Fruit fly (Drosophila melanogaster) whole organism, embryonic: ENCODE data around the gene rho-5.

Experiments
- Adf1 ChIP-seq: fragments of 200-800 bp; sonication (Bioruptor generic); IDR thresholded peaks from 2 replicates; pipeline ENCODE4 v1.3.6; 2022; ENCODE audit warnings: missing biosample characterization, missing genetic modification characterization
- Antp ChIP-seq: fragments of 200-800 bp; sonication (Bioruptor generic); optimal IDR thresholded peaks from 3 replicates; lab custom pipeline; 2016; ENCODE audit warnings: missing biosample characterization, missing genetic modification characterization
- Atf3 ChIP-seq: fragments of 200-800 bp; sonication (Bioruptor generic); optimal IDR thresholded peaks from 3 replicates; lab custom pipeline; 2016; ENCODE audit warnings: missing biosample characterization, missing genetic modification characterization
- CG1024 ChIP-seq: fragments of 200-800 bp; sonication (Bioruptor generic); IDR thresholded peaks from 2 replicates; pipeline ENCODE4 v1.3.6; 2022; ENCODE audit warnings: missing biosample characterization, missing genetic modification characterization
- CG10321 ChIP-seq: fragments of 200-800 bp; sonication (Bioruptor generic); IDR thresholded peaks from 2 replicates; pipeline ENCODE4 v1.3.6; 2022; ENCODE audit warnings: missing biosample characterization, missing genetic modification characterization
- CG10431 ChIP-seq: fragments of 200-800 bp; sonication (Bioruptor generic); optimal IDR thresholded peaks from 3 replicates; lab custom pipeline; 2018; ENCODE audit warnings: missing biosample characterization, mild to moderate bottlenecking, missing genetic modification characterization
- CG10543 ChIP-seq: fragments of 200-800 bp; sonication (Bioruptor generic); optimal IDR thresholded peaks from 3 replicates; lab custom pipeline; 2017; ENCODE audit warnings: missing biosample characterization, mild to moderate bottlenecking, missing genetic modification characterization, moderate library complexity
- CG12071 ChIP-seq: fragments of 200-800 bp; sonication (Bioruptor generic); optimal IDR thresholded peaks from 3 replicates; lab custom pipeline; 2018; ENCODE audit warnings: missing biosample characterization, mild to moderate bottlenecking, missing genetic modification characterization
- CG12155 ChIP-seq: fragments of 200-800 bp; sonication (Bioruptor generic); optimal IDR thresholded peaks from 3 replicates; lab custom pipeline; 2016; ENCODE audit warnings: missing biosample characterization, missing genetic modification characterization
- CG13624 ChIP-seq: fragments of 200-800 bp; sonication (Bioruptor generic); optimal IDR thresholded peaks from 2 replicates; lab custom pipeline; 2016; ENCODE audit warnings: missing biosample characterization, missing genetic modification characterization
- CG14441 ChIP-seq: fragments of 200-800 bp; sonication (Bioruptor generic); IDR thresholded peaks from 2 replicates; pipeline ENCODE4 v1.3.6; 2022; ENCODE audit warnings: missing biosample characterization, missing genetic modification characterization
- CG14965 ChIP-seq: fragments of 200-800 bp; sonication (Bioruptor generic); optimal IDR thresholded peaks from 2 replicates; lab custom pipeline; 2016; ENCODE audit warnings: missing biosample characterization, missing genetic modification characterization, borderline replicate concordance
- CG17328 ChIP-seq: fragments of 200-800 bp; sonication (Bioruptor generic); IDR thresholded peaks from 2 replicates; pipeline ENCODE4 v1.3.6; 2022; ENCODE audit warnings: missing biosample characterization, missing genetic modification characterization
- CG17829 ChIP-seq: fragments of 200-800 bp; optimal IDR thresholded peaks from 2 replicates; lab custom pipeline; 2019; ENCODE audit warnings: missing biosample characterization, mild to moderate bottlenecking, missing genetic modification characterization, moderate library complexity
- CG18262 ChIP-seq: fragments of 200-800 bp; optimal IDR thresholded peaks from 3 replicates; lab custom pipeline; 2019; ENCODE audit warnings: missing biosample characterization, mild to moderate bottlenecking, missing genetic modification characterization, moderate library complexity
- CG2678 ChIP-seq: fragments of 200-800 bp; sonication (Bioruptor generic); optimal IDR thresholded peaks from 3 replicates; lab custom pipeline; 2019; ENCODE audit warnings: missing biosample characterization, mild to moderate bottlenecking, missing genetic modification characterization, moderate library complexity
- CG34224 ChIP-seq: fragments of 200-800 bp; sonication (Bioruptor generic); IDR thresholded peaks from 3 replicates; pipeline ENCODE4 v1.3.6; 2022; ENCODE audit warnings: missing biosample characterization, missing genetic modification characterization; ENCODE audit not compliant: partially characterized antibody
- CG3995 ChIP-seq: fragments of 200-800 bp; sonication (Bioruptor generic); optimal IDR thresholded peaks from 3 replicates; lab custom pipeline; 2016; ENCODE audit warnings: missing biosample characterization, missing genetic modification characterization
- CG7839 ChIP-seq: fragments of 200-800 bp; sonication (Bioruptor generic); optimal IDR thresholded peaks from 3 replicates; lab custom pipeline; 2018; ENCODE audit warnings: missing biosample characterization, mild to moderate bottlenecking, missing genetic modification characterization, moderate library complexity
- CG8765 ChIP-seq: fragments of 200-800 bp; sonication (Bioruptor generic); IDR thresholded peaks from 2 replicates; pipeline ENCODE4 v1.3.6; 2022; ENCODE audit warnings: missing biosample characterization, missing genetic modification characterization
- CG9215 ChIP-seq: fragments of 200-800 bp; sonication (Bioruptor generic); IDR thresholded peaks from 2 replicates; pipeline ENCODE4 v1.3.6; 2022; ENCODE audit warnings: missing biosample characterization, missing genetic modification characterization
- CG9797 ChIP-seq: fragments of 200-800 bp; sonication (Bioruptor generic); optimal IDR thresholded peaks from 3 replicates; lab custom pipeline; 2018; ENCODE audit warnings: missing biosample characterization, mild to moderate bottlenecking, missing genetic modification characterization
- Dip3 ChIP-seq: fragments of 200-800 bp; sonication (Bioruptor generic); optimal IDR thresholded peaks from 3 replicates; lab custom pipeline; 2016; ENCODE audit warnings: missing biosample characterization, missing genetic modification characterization
- Doc3 ChIP-seq: fragments of 200-800 bp; sonication (Bioruptor generic); IDR thresholded peaks from 3 replicates; pipeline ENCODE4 v1.3.6; 2022; ENCODE audit warnings: missing biosample characterization, missing genetic modification characterization; ENCODE audit not compliant: partially characterized antibody
- HLHmδ ChIP-seq: fragments of 200-800 bp; sonication (Bioruptor generic); optimal IDR thresholded peaks from 2 replicates; lab custom pipeline; 2018; ENCODE audit warnings: missing biosample characterization, mild to moderate bottlenecking, missing genetic modification characterization, moderate library complexity
- Hr39 ChIP-seq: fragments of >200 bp; optimal IDR thresholded peaks from 2 replicates; lab custom pipeline; 2017
- Hr51 ChIP-seq, 2 experiments: fragments of 200-800 bp; sonication (Bioruptor generic); optimal IDR thresholded peaks; 2 replicates in 1 of 2; 3 replicates in 1 of 2; lab custom pipeline; 2016 to 2018; ENCODE audit warnings: missing biosample characterization in 2 of 2, missing genetic modification characterization in 2 of 2, mild to moderate bottlenecking in 1 of 2, moderate library complexity in 1 of 2
- MBD-R2 ChIP-seq: fragments of 200-800 bp; sonication (Bioruptor generic); IDR thresholded peaks from 2 replicates; pipeline ENCODE4 v1.3.6; 2022; ENCODE audit warnings: missing biosample characterization, missing genetic modification characterization
- Max ChIP-seq: fragments of 200-800 bp; sonication (Bioruptor generic); optimal IDR thresholded peaks from 2 replicates; lab custom pipeline; 2016; ENCODE audit warnings: missing biosample characterization, mild to moderate bottlenecking, missing genetic modification characterization
- amos ChIP-seq: fragments of 200-800 bp; sonication (Bioruptor generic); IDR thresholded peaks from 2 replicates; pipeline ENCODE4 v1.3.6; 2022; ENCODE audit warnings: missing biosample characterization, missing genetic modification characterization; ENCODE audit not compliant: partially characterized antibody
- ase ChIP-seq: fragments of 200-800 bp; sonication (Bioruptor generic); IDR thresholded peaks from 3 replicates; pipeline ENCODE4 v1.3.6; 2022; ENCODE audit warnings: missing biosample characterization, missing genetic modification characterization
- br ChIP-seq: fragments of >200 bp; optimal IDR thresholded peaks from 2 replicates; lab custom pipeline; 2017
- cad ChIP-seq: fragments of >200 bp; optimal IDR thresholded peaks from 2 replicates; lab custom pipeline; 2017; ENCODE audit warnings: missing biosample characterization, missing genetic modification characterization
- cas ChIP-seq: fragments of 200-800 bp; sonication (Bioruptor generic); IDR thresholded peaks from 2 replicates; pipeline ENCODE4 v1.3.6; 2022; ENCODE audit warnings: missing biosample characterization, missing genetic modification characterization
- crp ChIP-seq, 2 experiments: fragments of 200-800 bp; sonication (Bioruptor generic); optimal IDR thresholded peaks; 2 replicates in 1 of 2; 3 replicates in 1 of 2; lab custom pipeline; 2017; ENCODE audit warnings: missing biosample characterization in 2 of 2, missing genetic modification characterization in 2 of 2, mild to moderate bottlenecking in 1 of 2, moderate library complexity in 1 of 2
- dimm ChIP-seq: fragments of 200-800 bp; sonication (Bioruptor generic); IDR thresholded peaks from 2 replicates; pipeline ENCODE4 v1.3.6; 2022; ENCODE audit warnings: missing biosample characterization, missing genetic modification characterization
- grau ChIP-seq: fragments of 200-800 bp; optimal IDR thresholded peaks from 3 replicates; lab custom pipeline; 2019; ENCODE audit warnings: missing biosample characterization, mild to moderate bottlenecking, missing genetic modification characterization, moderate library complexity
- kah ChIP-seq: fragments of 200-800 bp; sonication (Bioruptor generic); optimal IDR thresholded peaks from 2 replicates; lab custom pipeline; 2018; ENCODE audit warnings: missing biosample characterization, mild to moderate bottlenecking, missing genetic modification characterization
- kay ChIP-seq: fragments of 200-800 bp; sonication (Bioruptor generic); optimal IDR thresholded peaks from 2 replicates; lab custom pipeline; 2016; ENCODE audit warnings: missing biosample characterization, missing genetic modification characterization
- p53 ChIP-seq: fragments of 200-800 bp; sonication (Bioruptor generic); optimal IDR thresholded peaks from 2 replicates; lab custom pipeline; 2016; ENCODE audit warnings: missing biosample characterization, missing genetic modification characterization
- pho ChIP-seq: fragments of 200-800 bp; sonication (Bioruptor generic); optimal IDR thresholded peaks from 2 replicates; lab custom pipeline; 2016; ENCODE audit warnings: missing biosample characterization, missing genetic modification characterization
- ro ChIP-seq: fragments of 200-800 bp; sonication (Bioruptor generic); IDR thresholded peaks from 2 replicates; pipeline ENCODE4 v1.3.6; 2022; ENCODE audit warnings: missing biosample characterization, missing genetic modification characterization
- sc ChIP-seq, 3 experiments: fragments of >200 bp in 2 of 3; fragments of 200-800 bp in 1 of 3; sonication (Bioruptor generic) in 1 of 3; optimal IDR thresholded peaks; 2 replicates in 2 of 3; 3 replicates in 1 of 3; lab custom pipeline; 2017; ENCODE audit warnings: mild to moderate bottlenecking in 1 of 3, missing biosample characterization in 1 of 3, missing genetic modification characterization in 1 of 3, missing genetic modification reagents in 1 of 3
- schlank ChIP-seq: fragments of 200-800 bp; sonication (Bioruptor generic); optimal IDR thresholded peaks from 2 replicates; lab custom pipeline; 2018; ENCODE audit warnings: missing biosample characterization, mild to moderate bottlenecking, missing genetic modification characterization
- scrt ChIP-seq: fragments of 200-800 bp; sonication (Bioruptor generic); optimal IDR thresholded peaks from 2 replicates; lab custom pipeline; 2018; ENCODE audit warnings: missing biosample characterization, mild to moderate bottlenecking, missing genetic modification characterization, moderate library complexity
- slou ChIP-seq: fragments of 200-800 bp; sonication (Bioruptor generic); optimal IDR thresholded peaks from 3 replicates; lab custom pipeline; 2016; ENCODE audit warnings: missing biosample characterization, missing genetic modification characterization
- slp2 ChIP-seq: fragments of 200-800 bp; sonication (Bioruptor generic); optimal IDR thresholded peaks from 2 replicates; lab custom pipeline; 2016; ENCODE audit warnings: missing biosample characterization, missing genetic modification characterization
- sqz ChIP-seq: fragments of 200-800 bp; sonication (Bioruptor generic); optimal IDR thresholded peaks from 3 replicates; lab custom pipeline; 2018; ENCODE audit warnings: missing biosample characterization, mild to moderate bottlenecking, missing genetic modification characterization
- vvl ChIP-seq: fragments of 200-800 bp; sonication (Bioruptor generic); IDR thresholded peaks from 2 replicates; pipeline ENCODE4 v1.3.6; 2022; ENCODE audit warnings: missing biosample characterization, missing genetic modification characterization
- zen ChIP-seq: fragments of 200-800 bp; sonication (Bioruptor generic); optimal IDR thresholded peaks from 3 replicates; lab custom pipeline; 2018; ENCODE audit warnings: missing biosample characterization, mild to moderate bottlenecking, missing genetic modification characterization, moderate library complexity

The rho-5 gene

DNA sequence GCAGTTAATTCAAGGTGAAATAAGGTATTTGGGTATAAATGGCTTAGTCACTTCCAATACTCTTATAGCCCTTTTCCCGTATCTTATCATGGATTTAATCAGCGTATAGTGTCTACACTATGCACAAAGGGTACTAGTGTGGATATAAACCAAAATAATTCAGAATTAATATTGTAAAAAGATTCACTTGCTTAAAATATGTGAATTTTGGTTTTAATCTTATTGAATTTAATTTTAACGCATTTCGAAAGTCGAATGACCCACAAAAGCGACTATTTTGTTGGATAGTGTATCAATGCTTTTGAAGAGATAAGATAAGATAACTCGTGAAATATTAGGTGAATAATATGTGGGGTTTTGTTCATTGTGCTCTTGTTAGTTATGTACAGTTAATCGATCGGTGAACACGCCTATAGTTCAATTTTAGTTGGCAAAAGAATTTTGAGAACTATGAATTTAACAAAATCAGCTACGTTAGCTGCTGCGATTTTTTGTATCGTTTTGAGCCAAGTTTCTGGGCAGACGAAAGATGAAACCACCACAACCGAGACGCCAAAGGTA lies 8.3 kb upstream of the rho-5 start, which contains the start of gene CG5096 (continued):
- no peak for TF ChIP-seq Doc3 (GFP tag; lab: Robert Waterston, UW)
- TF ChIP-seq grau (tag; lab: Kevin White, UChicago), result peak; percentile 93
- TF ChIP-seq Hr39, result no peak
- no peak for TF ChIP-seq CG14965
- TF ChIP-seq Max (GFP tag; lab: Kevin White, UChicago), result peak; percentile 70
- TF ChIP-seq pho, result peak; percentile 84
- peak; percentile 97 for TF ChIP-seq CG2678 (tag; lab: Kevin White, UChicago)
- TF ChIP-seq CG12155 (GFP tag; lab: Kevin White, UChicago), result peak; percentile 82
- no peak; the same call in none of the 2 replicates for TF ChIP-seq CG9215 (GFP tag; lab: Robert Waterston, UW)
- TF ChIP-seq slp2 (GFP tag; lab: Kevin White, UChicago), result peak; percentile 47
- no peak; the same call in 1 of the 2 replicates for TF ChIP-seq CG8765
- peak; percentile 88 for TF ChIP-seq CG17829 (tag; lab: Kevin White, UChicago)
- no peak for TF ChIP-seq p53 (GFP tag; lab: Kevin White, UChicago)
- peak; percentile 61 for TF ChIP-seq sqz
- peak; percentile 39; the same call in 1 of the 2 replicates for TF ChIP-seq ro (GFP tag; lab: Robert Waterston, UW)
- peak; percentile 66 for TF ChIP-seq zen (tag; lab: Kevin White, UChicago)
- TF ChIP-seq amos (GFP tag; lab: Robert Waterston, UW), result no peak
- peak; percentile 84 for TF ChIP-seq schlank (tag; lab: Kevin White, UChicago)
- TF ChIP-seq vvl (GFP tag; lab: Robert Waterston, UW), result peak; percentile 94
- peak; percentile 92 for TF ChIP-seq CG14441 (GFP tag; lab: Robert Waterston, UW)
- peak; percentile 59; the same call in 1 of the 2 replicates for TF ChIP-seq CG10321 (GFP tag; lab: Robert Waterston, UW)
- TF ChIP-seq CG12071, result no peak
- peak; percentile 10 for TF ChIP-seq slou (GFP tag; lab: Kevin White, UChicago)
- TF ChIP-seq sc (optimal IDR thresholded peaks at IDR 0.05; lab: Kevin White, UChicago), result no peak
- TF ChIP-seq sc (GFP tag; optimal IDR thresholded peaks at IDR 0.05; lab: Kevin White, UChicago), result peak; percentile 51
- TF ChIP-seq MBD-R2 (GFP tag; lab: Robert Waterston, UW), result peak; percentile 79; the same call in 1 of the 2 replicates
- peak; percentile 94 for TF ChIP-seq CG7839 (tag; lab: Kevin White, UChicago)
- TF ChIP-seq dimm (GFP tag; lab: Robert Waterston, UW), result no peak; the same call in 1 of the 2 replicates
- peak; percentile 77; the same call in 2 of the 3 replicates for TF ChIP-seq ase
- no peak for TF ChIP-seq HLHmδ (GFP tag; lab: Kevin White, UChicago)
- peak; percentile 70 for TF ChIP-seq CG1024 (GFP tag; lab: Robert Waterston, UW)
- peak; percentile 87 for TF ChIP-seq CG18262 (tag; lab: Kevin White, UChicago)
- no peak for TF ChIP-seq CG34224 (GFP tag; lab: Robert Waterston, UW)
- peak; percentile 48 for TF ChIP-seq Antp (GFP tag; lab: Kevin White, UChicago)
- TF ChIP-seq cad, result no peak
- peak; percentile 58 to 93 for TF ChIP-seq Hr51 (GFP tag; optimal IDR thresholded peaks at IDR 0.05; lab: Kevin White, UChicago)
- TF ChIP-seq br (lab: Kevin White, UChicago), result no peak
- TF ChIP-seq cas (GFP tag; lab: Robert Waterston, UW), result peak; percentile 76; the same call in 1 of the 2 replicates
- peak; percentile 87 for TF ChIP-seq Dip3 (GFP tag; lab: Kevin White, UChicago)
- peak; percentile 90 for TF ChIP-seq scrt
- peak; percentile 49 for TF ChIP-seq CG10543 (GFP tag; lab: Kevin White, UChicago)
- peak; percentile 83 for TF ChIP-seq CG17328
- TF ChIP-seq CG13624 (GFP tag; lab: Kevin White, UChicago), result peak; percentile 79
- peak; percentile 86 for TF ChIP-seq kay (GFP tag; lab: Kevin White, UChicago)
- TF ChIP-seq CG10431 (GFP tag; lab: Kevin White, UChicago), result no peak
- TF ChIP-seq CG3995 (GFP tag; lab: Kevin White, UChicago), result peak; percentile 49
- peak; percentile 37 for TF ChIP-seq Atf3 (GFP tag; lab: Kevin White, UChicago)
- TF ChIP-seq crp (GFP tag; optimal IDR thresholded peaks at IDR 0.05; lab: Kevin White, UChicago), result peak in 1 of 2 experiments; percentile 37
- peak; percentile 67 for TF ChIP-seq kah
- peak; percentile 76 for TF ChIP-seq Adf1 (GFP tag; lab: Robert Waterston, UW)
- TF ChIP-seq CG9797 (GFP tag; lab: Kevin White, UChicago), result no peak
